Worm (Caenorhabditis elegans): Measurements from ENCODE around the gene F22B5.5.
A peak's percentile ranks its signal among the peaks of the same experiment; 100 is the strongest.

Gene F22B5.5

DNA sequence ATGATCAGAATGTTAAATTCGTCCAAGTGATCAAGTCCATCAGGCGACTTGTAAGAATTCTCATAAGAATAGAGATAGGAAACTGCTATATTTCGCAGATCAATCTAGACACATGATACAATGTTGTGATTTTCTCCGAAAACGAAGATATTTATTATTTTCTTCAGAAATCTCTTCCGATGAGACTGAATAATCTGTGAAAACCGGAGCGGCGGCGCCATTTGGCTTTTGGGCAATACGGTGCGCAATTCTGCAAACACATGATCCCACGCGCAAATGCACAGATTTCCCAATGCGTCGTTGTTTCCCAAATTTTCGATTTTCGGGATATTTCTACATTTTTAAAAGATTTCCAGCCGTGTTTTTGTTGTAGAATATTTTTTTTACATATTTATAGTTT is 12.2 kb downstream of the F22B5.5 start (continued):
- TF ChIP-seq lin-11 (tag; optimal IDR thresholded peaks at IDR 0.05) (no peak), gmeb-1 (tag; optimal IDR thresholded peaks at IDR 0.05) (peak; percentile 53), sma-3 (GFP tag; optimal IDR thresholded peaks at IDR 0.05) (peak; percentile 67), mbf-1 (tag; optimal IDR thresholded peaks at IDR 0.05) (no peak), Y55F3AM.14 (GFP tag; optimal IDR thresholded peaks at IDR 0.05) (peak; percentile 42), crh-2 (tag; optimal IDR thresholded peaks at IDR 0.05) (peak; percentile 31), lsy-2 (tag; optimal IDR thresholded peaks at IDR 0.05) (peak; percentile 76 to 93), mab-5 (tag; optimal IDR thresholded peaks at IDR 0.05) (no peak), ztf-1 (GFP tag; conservative IDR thresholded peaks at IDR 0.05) (no peak)

DNA sequence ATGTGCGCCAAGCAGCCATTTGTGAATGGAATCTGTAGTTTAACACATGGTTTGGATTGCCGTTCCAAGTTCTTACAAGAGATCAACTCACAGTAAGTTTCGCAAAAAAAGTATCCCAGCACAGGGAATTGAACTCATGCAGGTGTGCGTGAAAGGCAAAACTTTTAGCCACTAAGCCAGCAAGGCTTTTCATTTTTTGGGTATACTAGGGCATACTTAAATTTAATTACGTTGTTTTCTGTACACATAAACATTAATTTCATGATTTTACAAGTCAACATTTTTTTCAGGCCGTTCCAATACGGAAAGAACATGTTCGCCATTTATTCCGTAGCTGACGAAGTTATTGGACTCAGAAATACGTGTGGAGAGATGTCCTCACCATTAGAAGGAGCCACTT is 12.9 kb downstream of the F22B5.5 start:
- TF ChIP-seq lsy-2 (tag; optimal IDR thresholded peaks at IDR 0.05) = no peak
- TF ChIP-seq nhr-21 (tag; optimal IDR thresholded peaks at IDR 0.05) = no peak
- peak; percentile 1 for TF ChIP-seq ztf-4 (tag; optimal IDR thresholded peaks at IDR 0.05)
- TF ChIP-seq sma-9 (GFP tag; optimal IDR thresholded peaks at IDR 0.05) = peak; percentile 25
- TF ChIP-seq sma-9 (tag; optimal IDR thresholded peaks at IDR 0.05) = no peak

DNA sequence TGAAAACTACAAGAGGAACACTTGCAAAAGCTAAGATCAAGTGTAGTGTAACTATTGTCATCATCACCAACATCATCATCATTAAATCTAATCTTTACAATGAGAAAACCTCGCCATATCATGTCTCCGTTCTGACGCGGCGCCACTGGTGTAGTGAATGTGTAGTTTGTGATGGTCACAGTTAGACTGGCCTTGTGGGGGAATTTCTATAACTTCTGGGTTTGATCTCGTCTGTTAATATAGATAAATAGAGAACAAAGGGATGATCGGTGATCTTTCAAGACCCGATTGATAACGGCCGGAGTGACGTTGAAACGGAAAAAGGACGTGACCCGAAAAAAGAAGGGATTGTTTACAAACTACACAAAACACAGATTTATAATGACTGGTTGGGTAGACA is 13.6 kb downstream of the F22B5.5 start:
- TF ChIP-seq nhr-21 (tag; optimal IDR thresholded peaks at IDR 0.05) = peak; percentile 86
- no peak for TF ChIP-seq alr-1 (tag; optimal IDR thresholded peaks at IDR 0.05)
- TF ChIP-seq blmp-1 (tag; optimal IDR thresholded peaks at IDR 0.05; ENCODE audit: insufficient read depth) = peak; percentile 50
- peak; percentile 85 for TF ChIP-seq sma-3 (GFP tag; optimal IDR thresholded peaks at IDR 0.05)
- TF ChIP-seq nhr-25 (tag; optimal IDR thresholded peaks at IDR 0.05) = peak; percentile 66
- peak; percentile 40 for TF ChIP-seq egl-27 (tag; optimal IDR thresholded peaks at IDR 0.05)
- TF ChIP-seq sma-9 (GFP tag; optimal IDR thresholded peaks at IDR 0.05) = peak; percentile 90
- TF ChIP-seq sma-9 (tag; optimal IDR thresholded peaks at IDR 0.05) = no peak
- no peak for TF ChIP-seq unc-62 (GFP tag; optimal IDR thresholded peaks at IDR 0.05)
- TF ChIP-seq nhr-12 (tag; optimal IDR thresholded peaks at IDR 0.05) = no peak
- peak; percentile 54 for TF ChIP-seq F13H6.1 (tag; optimal IDR thresholded peaks at IDR 0.05)
- peak; percentile 5 to 20 for TF ChIP-seq mdl-1 (tag; optimal IDR thresholded peaks at IDR 0.05)
- peak in 1 of 2 experiments; percentile 37 for TF ChIP-seq lsy-2 (tag; optimal IDR thresholded peaks at IDR 0.05)
- peak; percentile 54 for TF ChIP-seq fos-1 (tag; optimal IDR thresholded peaks at IDR 0.05)

DNA sequence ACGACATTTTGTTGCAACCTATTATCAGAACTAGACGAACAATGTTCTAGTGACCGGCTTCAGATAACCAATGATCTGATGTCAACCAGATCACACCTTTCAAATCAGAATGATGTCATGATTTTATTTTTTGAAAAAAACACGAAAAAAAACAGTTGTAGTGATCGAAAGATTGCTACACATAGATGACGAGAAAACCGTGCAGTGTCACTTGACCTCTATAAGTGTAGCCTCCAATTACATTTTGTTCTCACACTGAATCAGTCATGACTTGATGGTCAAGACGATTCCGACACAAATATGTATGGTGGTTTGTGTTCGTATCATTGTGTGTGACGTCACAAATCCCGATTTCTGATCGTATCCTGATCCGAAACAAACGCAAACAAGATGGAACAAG is 14.3 kb downstream of the F22B5.5 start:
- TF ChIP-seq zag-1 (tag; optimal IDR thresholded peaks at IDR 0.05) = no peak
- TF ChIP-seq C34F6.9 (tag; optimal IDR thresholded peaks at IDR 0.05) = no peak
- peak; percentile 47 for TF ChIP-seq blmp-1 (tag; optimal IDR thresholded peaks at IDR 0.05; ENCODE audit: insufficient read depth)
- peak; percentile 74 for TF ChIP-seq nhr-25 (tag; optimal IDR thresholded peaks at IDR 0.05)
- no peak for TF ChIP-seq nhr-6 (tag; optimal IDR thresholded peaks at IDR 0.05)
- no peak for TF ChIP-seq mdl-1 (tag; optimal IDR thresholded peaks at IDR 0.05)
- TF ChIP-seq sma-9 (GFP tag; optimal IDR thresholded peaks at IDR 0.05) = peak; percentile 17
- no peak for TF ChIP-seq sma-9 (tag; optimal IDR thresholded peaks at IDR 0.05)
- TF ChIP-seq fos-1 (tag; optimal IDR thresholded peaks at IDR 0.05) = no peak
- peak; percentile 7 for TF ChIP-seq crh-2 (tag; optimal IDR thresholded peaks at IDR 0.05)

DNA sequence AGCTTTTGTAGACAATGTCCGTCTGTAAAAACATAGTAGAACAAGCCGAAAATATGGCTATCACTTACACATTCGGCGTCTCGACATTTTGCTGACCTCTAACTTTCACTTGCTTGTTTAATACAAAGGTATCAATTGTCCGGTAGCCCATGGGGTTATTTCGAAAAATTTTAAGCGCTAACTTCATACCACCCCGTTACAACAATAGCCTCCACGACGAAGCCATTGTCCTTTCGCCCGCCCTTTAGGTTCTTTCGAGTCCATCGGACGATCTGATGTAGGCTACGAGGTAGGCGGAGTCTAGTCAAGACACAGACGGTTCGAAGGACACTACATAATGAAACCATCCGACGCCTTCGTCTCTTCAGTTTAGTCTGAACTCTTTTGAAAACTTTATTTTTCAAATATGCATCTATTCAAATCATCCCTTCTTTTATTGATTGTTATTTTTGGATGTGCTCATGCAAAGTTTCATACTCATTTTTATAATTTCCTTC is 15.6 kb downstream of the F22B5.5 start, which contains the start of gene lips-10:
Gene lips-10 (plus strand): TSS at position 378 of the 497 bp plus-strand sequence.
- TF ChIP-seq nhr-25 (tag; optimal IDR thresholded peaks at IDR 0.05) (peak; percentile 46), nhr-21 (tag; optimal IDR thresholded peaks at IDR 0.05) (no peak), blmp-1 (tag; optimal IDR thresholded peaks at IDR 0.05; ENCODE audit: insufficient read depth) (peak; percentile 82)

DNA sequence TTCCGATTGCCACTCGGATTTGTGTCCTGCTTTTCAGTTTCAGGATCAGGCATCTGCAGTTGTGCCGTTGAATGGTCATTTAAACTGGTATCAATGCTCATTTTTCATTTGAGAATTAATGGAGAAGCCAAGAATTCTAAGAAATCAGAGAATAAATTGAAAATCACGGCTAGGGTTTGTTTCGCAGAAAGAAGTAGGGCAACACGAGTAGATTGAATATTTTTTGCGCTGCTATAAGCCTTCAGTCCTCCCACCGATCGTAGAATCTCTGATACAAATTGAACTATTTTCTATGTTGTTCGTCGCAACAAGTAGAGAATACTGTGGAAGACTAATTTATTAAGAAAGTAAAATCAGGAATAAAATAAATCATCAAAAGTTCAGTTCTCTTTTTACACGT is 17.4 kb downstream of the F22B5.5 start, which contains the start of gene acp-3:
Gene acp-3 (minus strand): TSS at position 101 of the 400 bp plus-strand sequence.
- TF ChIP-seq R02D3.7 (tag; optimal IDR thresholded peaks at IDR 0.05) = no peak
- no peak for TF ChIP-seq ztf-1 (GFP tag; conservative IDR thresholded peaks at IDR 0.05)
- TF ChIP-seq F13H6.1 (tag; optimal IDR thresholded peaks at IDR 0.05) = no peak
- TF ChIP-seq Y55F3AM.14 (GFP tag; optimal IDR thresholded peaks at IDR 0.05) = no peak
- TF ChIP-seq lin-39 (tag; optimal IDR thresholded peaks at IDR 0.05) = no peak
- TF ChIP-seq nhr-10 (tag; optimal IDR thresholded peaks at IDR 0.05) = no peak
- no peak for TF ChIP-seq C34F6.9 (tag; optimal IDR thresholded peaks at IDR 0.05)
- TF ChIP-seq ZK546.5 (tag; optimal IDR thresholded peaks at IDR 0.05) = no peak
- no peak for TF ChIP-seq sma-3 (GFP tag; optimal IDR thresholded peaks at IDR 0.05)
- no peak for TF ChIP-seq egl-27 (tag; optimal IDR thresholded peaks at IDR 0.05)

Measured in whole organism, L2 larva.